Fruit fly (Drosophila melanogaster): Measurements from ENCODE around the gene CG10801.

dm6 chrX:3411411-3411810 lies 49.0 kb upstream of the CG10801 start:
- TF ChIP-seq pan (optimal IDR thresholded peaks at IDR 0.05) (no peak), psq (optimal IDR thresholded peaks at IDR 0.05) (no peak)

Measured in whole organism.